Worm (Caenorhabditis elegans) whole organism, L2 larva: ENCODE data around the gene C31H2.4.

Experiments used
- C34F6.9 ChIP-seq: fragments of 150-350 bp; optimal IDR thresholded peaks from 2 replicates; lab custom pipeline; 2014; ENCODE audit warnings: missing biosample characterization, missing genetic modification characterization
- F13H6.1 ChIP-seq: sonication (generic microtip); optimal IDR thresholded peaks from 2 replicates; lab custom pipeline; 2016; ENCODE audit warnings: missing genetic modification characterization, missing compliant biosample characterization
- R02D3.7 ChIP-seq: fragments of 150-350 bp; optimal IDR thresholded peaks from 2 replicates; lab custom pipeline; 2014; ENCODE audit warnings: missing biosample characterization, missing genetic modification characterization
- Y55F3AM.14 ChIP-seq: fragments of 200-800 bp; sonication (Bioruptor generic); optimal IDR thresholded peaks from 2 replicates; lab custom pipeline; 2018; ENCODE audit warnings: mild to moderate bottlenecking, missing genetic modification characterization, missing compliant biosample characterization
- ZK546.5 ChIP-seq: sonication (generic microtip); optimal IDR thresholded peaks from 2 replicates; lab custom pipeline; 2017; ENCODE audit warnings: missing biosample characterization, missing genetic modification characterization
- aly-2 ChIP-seq: fragments of 150-350 bp; optimal IDR thresholded peaks from 2 replicates; lab custom pipeline; 2014; ENCODE audit warnings: missing biosample characterization, missing genetic modification characterization
- blmp-1 ChIP-seq: sonication (generic microtip); optimal IDR thresholded peaks from 2 replicates; lab custom pipeline; 2017; ENCODE audit warnings: missing genetic modification characterization, mild to moderate bottlenecking, missing compliant biosample characterization, antibody characterized with exemption, moderate library complexity; ENCODE audit not compliant: insufficient read depth
- ceh-16 ChIP-seq: fragments of 150-350 bp; optimal IDR thresholded peaks from 2 replicates; lab custom pipeline; 2014; ENCODE audit warnings: missing biosample characterization, missing genetic modification characterization
- ceh-82 ChIP-seq: fragments of 150-350 bp; optimal IDR thresholded peaks from 2 replicates; lab custom pipeline; 2014; ENCODE audit warnings: missing biosample characterization, missing genetic modification characterization
- crh-2 ChIP-seq: sonication (generic microtip); optimal IDR thresholded peaks from 2 replicates; lab custom pipeline; 2017; ENCODE audit warnings: missing biosample characterization, missing genetic modification characterization
- dmd-4 ChIP-seq: sonication (generic microtip); optimal IDR thresholded peaks from 2 replicates; lab custom pipeline; 2017; ENCODE audit warnings: missing biosample characterization, missing genetic modification characterization
- egl-27 ChIP-seq: sonication (generic microtip); optimal IDR thresholded peaks from 3 replicates; lab custom pipeline; 2017; ENCODE audit warnings: missing biosample characterization, missing genetic modification reagents, missing genetic modification characterization
- elt-1 ChIP-seq: fragments of 150-350 bp; optimal IDR thresholded peaks from 2 replicates; lab custom pipeline; 2014; ENCODE audit warnings: missing biosample characterization, missing genetic modification characterization
- elt-3 ChIP-seq: sonication (generic microtip); optimal IDR thresholded peaks from 2 replicates; lab custom pipeline; 2017; ENCODE audit warnings: missing biosample characterization, missing genetic modification characterization
- fos-1 ChIP-seq: fragments of 150-350 bp; optimal IDR thresholded peaks from 2 replicates; lab custom pipeline; 2014; ENCODE audit warnings: missing biosample characterization, missing genetic modification characterization
- gmeb-1 ChIP-seq: fragments of 150-350 bp; optimal IDR thresholded peaks from 2 replicates; lab custom pipeline; 2014; ENCODE audit warnings: missing biosample characterization, missing genetic modification characterization
- lin-13 ChIP-seq: fragments of 150-350 bp; optimal IDR thresholded peaks from 2 replicates; lab custom pipeline; 2014; ENCODE audit warnings: missing biosample characterization, missing genetic modification reagents, missing genetic modification characterization
- lin-39 ChIP-seq: fragments of 150-350 bp; optimal IDR thresholded peaks from 2 replicates; lab custom pipeline; 2014; ENCODE audit warnings: missing biosample characterization, missing genetic modification reagents, missing genetic modification characterization
- lsy-2 ChIP-seq, 2 experiments: fragments of 150-350 bp in 1 of 2; sonication (generic microtip) in 1 of 2; optimal IDR thresholded peaks; 2 replicates each; lab custom pipeline; 2014 to 2017; ENCODE audit warnings: missing biosample characterization in 2 of 2, missing genetic modification characterization in 2 of 2
- mab-5 ChIP-seq: fragments of 150-350 bp; optimal IDR thresholded peaks from 2 replicates; lab custom pipeline; 2014; ENCODE audit warnings: missing biosample characterization, missing genetic modification characterization
- mbf-1 ChIP-seq: sonication (generic microtip); optimal IDR thresholded peaks from 2 replicates; lab custom pipeline; 2017; ENCODE audit warnings: missing biosample characterization, missing genetic modification characterization
- mdl-1 ChIP-seq, 2 experiments: fragments of 150-350 bp in 1 of 2; sonication (generic microtip) in 1 of 2; optimal IDR thresholded peaks; 2 replicates each; lab custom pipeline; 2017; ENCODE audit warnings: missing biosample characterization in 2 of 2, missing genetic modification characterization in 2 of 2
- nhr-10 ChIP-seq: sonication (generic microtip); optimal IDR thresholded peaks from 2 replicates; lab custom pipeline; 2017; ENCODE audit warnings: missing biosample characterization, missing genetic modification characterization
- nhr-11 ChIP-seq: fragments of 150-350 bp; optimal IDR thresholded peaks from 2 replicates; lab custom pipeline; 2014; ENCODE audit warnings: missing biosample characterization, missing genetic modification characterization
- nhr-12 ChIP-seq: fragments of 150-350 bp; optimal IDR thresholded peaks from 2 replicates; lab custom pipeline; 2014; ENCODE audit warnings: missing biosample characterization, missing genetic modification characterization
- nhr-129 ChIP-seq: fragments of 150-350 bp; optimal IDR thresholded peaks from 2 replicates; lab custom pipeline; 2014; ENCODE audit warnings: missing biosample characterization, missing genetic modification characterization
- nhr-21 ChIP-seq: fragments of 150-350 bp; optimal IDR thresholded peaks from 2 replicates; lab custom pipeline; 2014; ENCODE audit warnings: missing biosample characterization, missing genetic modification characterization
- nhr-23 ChIP-seq: fragments of 150-350 bp; optimal IDR thresholded peaks from 2 replicates; lab custom pipeline; 2014; ENCODE audit warnings: missing biosample characterization, missing genetic modification reagents, missing genetic modification characterization
- nhr-237 ChIP-seq: fragments of 150-350 bp; optimal IDR thresholded peaks from 2 replicates; lab custom pipeline; 2014; ENCODE audit warnings: missing biosample characterization, missing genetic modification characterization
- nhr-25 ChIP-seq: fragments of 150-350 bp; sonication (generic microtip); optimal IDR thresholded peaks from 3 replicates; lab custom pipeline; 2014; ENCODE audit warnings: missing biosample characterization, missing genetic modification characterization
- nhr-6 ChIP-seq: fragments of 150-350 bp; optimal IDR thresholded peaks from 2 replicates; lab custom pipeline; 2014; ENCODE audit warnings: missing biosample characterization, missing genetic modification characterization
- nhr-77 ChIP-seq: fragments of 150-350 bp; optimal IDR thresholded peaks from 2 replicates; lab custom pipeline; 2014; ENCODE audit warnings: missing biosample characterization, missing genetic modification characterization
- peb-1 ChIP-seq: fragments of 150-350 bp; optimal IDR thresholded peaks from 2 replicates; lab custom pipeline; 2014; ENCODE audit warnings: missing biosample characterization, missing genetic modification characterization
- sem-4 ChIP-seq: fragments of 150-350 bp; optimal IDR thresholded peaks from 2 replicates; lab custom pipeline; 2014; ENCODE audit warnings: missing biosample characterization, missing genetic modification reagents, missing genetic modification characterization
- skn-1 ChIP-seq: sonication (generic microtip); optimal IDR thresholded peaks from 2 replicates; lab custom pipeline; 2017; ENCODE audit warnings: missing biosample characterization, missing genetic modification characterization
- sma-3 ChIP-seq: sonication (generic microtip); optimal IDR thresholded peaks from 2 replicates; lab custom pipeline; 2016; ENCODE audit warnings: missing genetic modification reagents, missing genetic modification characterization, missing compliant biosample characterization
- sma-9 ChIP-seq, 2 experiments: fragments of 150-350 bp in 1 of 2; sonication (generic microtip) in 1 of 2; optimal IDR thresholded peaks; 2 replicates each; lab custom pipeline; 2014 to 2016; ENCODE audit warnings: missing genetic modification characterization in 2 of 2, mild to moderate bottlenecking in 1 of 2, missing biosample characterization in 1 of 2, missing compliant biosample characterization in 1 of 2, missing genetic modification reagents in 1 of 2, moderate library complexity in 1 of 2
- snpc-4 ChIP-seq: fragments of 150-350 bp; optimal IDR thresholded peaks from 2 replicates; lab custom pipeline; 2014; ENCODE audit warnings: missing biosample characterization, missing genetic modification characterization
- unc-39 ChIP-seq: fragments of 150-350 bp; optimal IDR thresholded peaks from 2 replicates; lab custom pipeline; 2014; ENCODE audit warnings: missing biosample characterization, missing genetic modification characterization
- unc-55 ChIP-seq: fragments of 150-350 bp; sonication (generic microtip); optimal IDR thresholded peaks from 3 replicates; lab custom pipeline; 2014; ENCODE audit warnings: missing biosample characterization, missing genetic modification reagents, missing genetic modification characterization
- unc-62 ChIP-seq: fragments of 150-350 bp; optimal IDR thresholded peaks from 2 replicates; lab custom pipeline; 2014; ENCODE audit warnings: missing biosample characterization, missing genetic modification reagents, missing genetic modification characterization
- zag-1 ChIP-seq: fragments of 150-350 bp; optimal IDR thresholded peaks from 2 replicates; lab custom pipeline; 2014; ENCODE audit warnings: missing biosample characterization, missing genetic modification characterization
- ztf-1 ChIP-seq: fragments of 200-800 bp; sonication (Bioruptor generic); conservative IDR thresholded peaks from 2 replicates; pipeline ENCODE4 v1.3.6; 2022; ENCODE audit warnings: missing genetic modification characterization, missing compliant biosample characterization
- ztf-11 ChIP-seq: sonication (generic microtip); optimal IDR thresholded peaks from 2 replicates; lab custom pipeline; 2017; ENCODE audit warnings: missing biosample characterization, missing genetic modification characterization
- ztf-4 ChIP-seq: fragments of 150-350 bp; optimal IDR thresholded peaks from 2 replicates; lab custom pipeline; 2014; ENCODE audit warnings: missing biosample characterization, missing genetic modification characterization

Gene C31H2.4

DNA sequence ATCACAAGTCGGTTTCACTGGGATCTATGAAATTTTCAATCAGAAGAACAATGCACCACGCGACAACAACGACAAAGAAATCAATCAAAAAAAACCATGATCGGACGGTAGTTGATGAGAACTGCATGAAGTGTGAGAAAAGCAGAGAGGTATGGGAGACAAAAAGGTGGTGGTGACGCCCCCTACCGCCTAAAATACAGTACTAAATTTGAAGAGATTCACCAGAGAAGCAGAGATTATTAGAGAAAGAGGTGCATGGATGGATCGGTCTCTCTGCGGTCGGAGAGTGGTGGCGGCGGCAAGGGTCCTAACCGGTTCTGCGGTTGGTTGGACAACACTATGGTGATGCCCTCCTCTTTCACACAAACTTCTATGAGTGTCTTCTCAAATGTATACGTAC is 40.2 kb downstream of the C31H2.4 start (continued):
- TF ChIP-seq nhr-10 (tag; lab: Kevin White, UChicago), result no peak

DNA sequence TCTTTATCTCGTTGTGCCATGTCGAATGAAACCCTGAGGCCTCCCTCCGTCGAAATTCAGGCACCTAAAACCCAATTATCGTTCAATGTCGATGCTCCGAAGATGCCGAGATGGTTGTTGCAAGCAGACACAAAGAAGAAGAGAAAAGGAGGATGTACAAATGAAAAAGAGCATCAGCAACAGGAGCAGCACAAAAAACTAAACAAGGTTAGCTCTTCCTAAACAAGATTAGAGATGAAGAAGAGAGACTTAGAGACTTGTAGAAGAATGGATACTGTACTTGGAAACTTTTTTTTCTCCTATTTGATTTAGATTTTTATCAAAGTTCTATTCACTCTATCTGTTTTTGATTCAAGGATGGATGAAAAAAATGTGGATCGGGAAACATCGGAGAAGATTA is 41.9 kb downstream of the C31H2.4 start:
- TF ChIP-seq unc-39 (tag; lab: Kevin White, UChicago), result no peak
- no peak for TF ChIP-seq nhr-237 (tag; lab: Kevin White, UChicago)
- TF ChIP-seq fos-1 (tag; lab: Kevin White, UChicago), result no peak
- no peak for TF ChIP-seq unc-62
- no peak for TF ChIP-seq nhr-10 (tag; lab: Kevin White, UChicago)
- TF ChIP-seq ceh-16 (tag; lab: Kevin White, UChicago), result no peak
- no peak for TF ChIP-seq R02D3.7
- TF ChIP-seq F13H6.1 (tag; lab: Kevin White, UChicago), result no peak
- TF ChIP-seq unc-55 (GFP tag; lab: Kevin White, UChicago), result no peak
- TF ChIP-seq aly-2, result no peak
- no peak for TF ChIP-seq mab-5 (tag; lab: Kevin White, UChicago)
- TF ChIP-seq snpc-4 (tag; lab: Kevin White, UChicago), result no peak
- TF ChIP-seq nhr-25, result no peak
- no peak for TF ChIP-seq ztf-11 (tag; lab: Kevin White, UChicago)
- TF ChIP-seq skn-1 (tag; lab: Kevin White, UChicago), result no peak
- peak; percentile 23 for TF ChIP-seq sma-9 (GFP tag; optimal IDR thresholded peaks at IDR 0.05; lab: Kevin White, UChicago)
- no peak for TF ChIP-seq sma-9 (tag; optimal IDR thresholded peaks at IDR 0.05; lab: Kevin White, UChicago)
- TF ChIP-seq sma-3 (GFP tag; lab: Kevin White, UChicago), result no peak
- peak; percentile 24 for TF ChIP-seq C34F6.9 (tag; lab: Kevin White, UChicago)
- peak; percentile 0 for TF ChIP-seq crh-2 (tag; lab: Kevin White, UChicago)
- TF ChIP-seq ztf-1 (GFP tag; lab: Robert Waterston, UW), result no peak
- TF ChIP-seq nhr-6 (tag; lab: Kevin White, UChicago), result peak; percentile 30
- TF ChIP-seq mbf-1 (tag; lab: Kevin White, UChicago), result no peak
- no peak for TF ChIP-seq dmd-4
- TF ChIP-seq lin-39 (tag; lab: Kevin White, UChicago), result no peak
- TF ChIP-seq sem-4 (tag; lab: Kevin White, UChicago), result peak; percentile 48
- TF ChIP-seq nhr-12 (tag; lab: Kevin White, UChicago), result no peak
- no peak for TF ChIP-seq elt-3 (tag; lab: Kevin White, UChicago)
- no peak for TF ChIP-seq zag-1 (tag; lab: Kevin White, UChicago)
- TF ChIP-seq nhr-77 (tag; lab: Kevin White, UChicago), result no peak
- no peak for TF ChIP-seq nhr-129 (tag; lab: Kevin White, UChicago)
- no peak for TF ChIP-seq elt-1 (tag; lab: Kevin White, UChicago)
- no peak for TF ChIP-seq mdl-1 (tag; optimal IDR thresholded peaks at IDR 0.05; lab: Kevin White, UChicago)
- peak in 1 of 2 experiments; percentile 39 for TF ChIP-seq lsy-2 (tag; optimal IDR thresholded peaks at IDR 0.05; lab: Kevin White, UChicago)
- TF ChIP-seq gmeb-1, result no peak
- TF ChIP-seq Y55F3AM.14 (GFP tag; lab: Kevin White, UChicago), result no peak
- no peak for TF ChIP-seq nhr-11
- no peak for TF ChIP-seq nhr-21
- no peak for TF ChIP-seq ZK546.5 (tag; lab: Kevin White, UChicago)
- no peak for TF ChIP-seq blmp-1 (tag; lab: Kevin White, UChicago)
- no peak for TF ChIP-seq ztf-4 (tag; lab: Kevin White, UChicago)

DNA sequence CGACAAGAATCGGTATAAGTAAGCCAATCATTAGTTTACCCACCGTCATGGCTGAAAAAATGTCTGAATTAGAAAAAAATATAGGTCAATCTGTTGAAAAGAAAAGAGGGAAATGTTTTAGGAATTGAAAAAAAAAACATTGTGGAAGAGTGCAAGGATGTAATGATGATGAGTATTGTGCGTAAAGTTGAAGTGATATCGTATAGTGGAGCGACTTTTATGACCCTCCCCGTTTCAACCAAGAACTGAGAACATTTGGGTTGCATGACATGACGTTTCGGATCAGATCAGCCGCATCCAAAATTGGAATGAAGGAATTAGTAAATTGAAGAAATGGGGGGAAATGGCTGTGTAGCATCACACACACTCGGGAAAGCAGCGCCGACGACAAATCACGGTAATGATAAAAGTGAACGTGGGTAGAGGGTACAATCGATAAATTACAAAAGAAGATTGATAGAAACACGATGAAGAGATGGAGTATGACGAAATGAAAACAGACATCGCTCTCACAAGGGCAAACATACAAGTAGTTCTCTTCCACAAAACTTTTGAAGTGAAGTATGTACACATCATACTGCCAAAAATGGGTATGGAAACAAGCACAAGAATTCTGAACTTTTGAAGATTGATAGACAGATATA is 42.5 kb downstream of the C31H2.4 start, which contains the start of gene apl-1:
Gene apl-1 (minus strand): TSS at position 51 of the 644 bp plus-strand sequence.
- peak; percentile 54 for TF ChIP-seq sma-3 (GFP tag; lab: Kevin White, UChicago)
- no peak for TF ChIP-seq F13H6.1 (tag; lab: Kevin White, UChicago)
- TF ChIP-seq ztf-1 (GFP tag; lab: Robert Waterston, UW), result no peak
- TF ChIP-seq nhr-77 (tag; lab: Kevin White, UChicago), result no peak
- TF ChIP-seq ceh-82 (tag; lab: Kevin White, UChicago), result no peak
- TF ChIP-seq lin-39 (tag; lab: Kevin White, UChicago), result no peak
- TF ChIP-seq sem-4 (tag; lab: Kevin White, UChicago), result no peak
- no peak for TF ChIP-seq lin-13 (GFP tag; lab: Kevin White, UChicago)
- no peak for TF ChIP-seq nhr-6 (tag; lab: Kevin White, UChicago)
- no peak for TF ChIP-seq ZK546.5 (tag; lab: Kevin White, UChicago)
- peak; percentile 21 for TF ChIP-seq nhr-21
- no peak for TF ChIP-seq elt-3 (tag; lab: Kevin White, UChicago)
- TF ChIP-seq nhr-129 (tag; lab: Kevin White, UChicago), result peak; percentile 68
- no peak for TF ChIP-seq R02D3.7
- TF ChIP-seq lsy-2 (tag; optimal IDR thresholded peaks at IDR 0.05; lab: Kevin White, UChicago), result no peak
- no peak for TF ChIP-seq egl-27 (tag; lab: Kevin White, UChicago)
- no peak for TF ChIP-seq unc-39 (tag; lab: Kevin White, UChicago)
- no peak for TF ChIP-seq nhr-12 (tag; lab: Kevin White, UChicago)
- no peak for TF ChIP-seq gmeb-1
- TF ChIP-seq dmd-4, result no peak
- TF ChIP-seq ztf-4 (tag; lab: Kevin White, UChicago), result no peak
- TF ChIP-seq nhr-11, result no peak
- TF ChIP-seq nhr-10 (tag; lab: Kevin White, UChicago), result no peak
- TF ChIP-seq ceh-16 (tag; lab: Kevin White, UChicago), result no peak
- TF ChIP-seq mab-5 (tag; lab: Kevin White, UChicago), result no peak
- TF ChIP-seq nhr-25, result no peak
- TF ChIP-seq nhr-23 (tag; lab: Kevin White, UChicago), result no peak
- peak; percentile 53 for TF ChIP-seq sma-9 (GFP tag; optimal IDR thresholded peaks at IDR 0.05; lab: Kevin White, UChicago)
- TF ChIP-seq sma-9 (tag; optimal IDR thresholded peaks at IDR 0.05; lab: Kevin White, UChicago), result no peak
- TF ChIP-seq peb-1 (tag; lab: Kevin White, UChicago), result no peak
- TF ChIP-seq fos-1 (tag; lab: Kevin White, UChicago), result peak; percentile 7
- TF ChIP-seq aly-2, result no peak
- no peak for TF ChIP-seq nhr-237 (tag; lab: Kevin White, UChicago)
- TF ChIP-seq ztf-11 (tag; lab: Kevin White, UChicago), result no peak
